Worm (Caenorhabditis elegans) whole organism, L4 larva: Measurements from ENCODE around the gene F20B6.6.

Source experiments
- D1046.2 ChIP-seq: fragments of 200-800 bp; sonication (Bioruptor generic); IDR thresholded peaks from 2 replicates; pipeline ENCODE4 v1.3.6; 2022; ENCODE audit warnings: missing genetic modification characterization, missing compliant biosample characterization
- F37D6.2 ChIP-seq: sonication (generic microtip); optimal IDR thresholded peaks from 2 replicates; lab custom pipeline; 2016; ENCODE audit warnings: mild to moderate bottlenecking, missing genetic modification characterization, missing compliant biosample characterization
- F49E8.2 ChIP-seq: sonication (generic microtip); optimal IDR thresholded peaks from 2 replicates; lab custom pipeline; 2016; ENCODE audit warnings: missing compliant biosample characterization, mild to moderate bottlenecking, missing genetic modification characterization, borderline replicate concordance
- Y5F2A.4 ChIP-seq: fragments of 200-800 bp; sonication (Bioruptor generic); optimal IDR thresholded peaks from 2 replicates; lab custom pipeline; 2018; ENCODE audit warnings: mild to moderate bottlenecking, missing genetic modification characterization, missing compliant biosample characterization
- Y75B8A.6 ChIP-seq: fragments of 200-800 bp; sonication (Bioruptor generic); IDR thresholded peaks from 2 replicates; pipeline ENCODE4 v1.3.6; 2022; ENCODE audit warnings: missing genetic modification reagents, missing genetic modification characterization, missing compliant biosample characterization
- ZK337.2 ChIP-seq: fragments of 200-800 bp; sonication (Bioruptor generic); IDR thresholded peaks from 2 replicates; pipeline ENCODE4 v1.3.6; 2022; ENCODE audit warnings: missing genetic modification reagents, missing genetic modification characterization, missing compliant biosample characterization
- aha-1 ChIP-seq: fragments of 150-350 bp; peaks from one replicate; lab custom pipeline; 2014; ENCODE audit warnings: missing biosample characterization, missing genetic modification characterization
- aly-2 ChIP-seq: sonication (generic microtip); optimal IDR thresholded peaks from 2 replicates; lab custom pipeline; 2018; ENCODE audit warnings: missing biosample characterization, missing genetic modification characterization
- ceh-32 ChIP-seq: sonication (generic microtip); optimal IDR thresholded peaks from 2 replicates; lab custom pipeline; 2016; ENCODE audit warnings: mild to moderate bottlenecking, missing genetic modification characterization, missing compliant biosample characterization; ENCODE audit not compliant: poor library complexity
- ceh-82 ChIP-seq: sonication (generic microtip); optimal IDR thresholded peaks from 2 replicates; lab custom pipeline; 2017; ENCODE audit warnings: missing biosample characterization, missing genetic modification characterization
- daf-12 ChIP-seq: fragments of 150-350 bp; optimal IDR thresholded peaks from 2 replicates; lab custom pipeline; 2014; ENCODE audit warnings: missing biosample characterization, missing genetic modification reagents, missing genetic modification characterization
- daf-16 ChIP-seq, 3 experiments: sonication (generic microtip); optimal IDR thresholded peaks; 2 replicates each; lab custom pipeline; 2016 to 2017; ENCODE audit warnings: missing genetic modification characterization in 3 of 3, missing genetic modification reagents in 3 of 3, mild to moderate bottlenecking in 2 of 3, missing compliant biosample characterization in 2 of 3, missing biosample characterization in 1 of 3, moderate library complexity in 1 of 3
- dmd-6 ChIP-seq: fragments of 200-800 bp; sonication (Bioruptor generic); IDR thresholded peaks from 2 replicates; pipeline ENCODE4 v1.3.6; 2022; ENCODE audit warnings: missing genetic modification reagents, missing genetic modification characterization, missing compliant biosample characterization
- duxl-1 ChIP-seq: sonication (generic microtip); optimal IDR thresholded peaks from 2 replicates; lab custom pipeline; 2016; ENCODE audit warnings: mild to moderate bottlenecking, missing genetic modification characterization, moderate library complexity, missing compliant biosample characterization; ENCODE audit not compliant: poor library complexity
- dve-1 ChIP-seq: sonication (generic microtip); optimal IDR thresholded peaks from 2 replicates; lab custom pipeline; 2017; ENCODE audit warnings: antibody characterized with exemption, mild to moderate bottlenecking, missing genetic modification characterization, missing compliant biosample characterization; ENCODE audit not compliant: insufficient read depth
- egl-27 ChIP-seq: sonication (generic microtip); optimal IDR thresholded peaks from 3 replicates; lab custom pipeline; 2017; ENCODE audit warnings: missing biosample characterization, missing genetic modification reagents, missing genetic modification characterization
- fkh-10 ChIP-seq: fragments of 150-350 bp; optimal IDR thresholded peaks from 2 replicates; lab custom pipeline; 2014; ENCODE audit warnings: missing biosample characterization, missing genetic modification reagents, missing genetic modification characterization
- fos-1 ChIP-seq: fragments of 150-350 bp; optimal IDR thresholded peaks from 2 replicates; lab custom pipeline; 2014; ENCODE audit warnings: missing biosample characterization, missing genetic modification characterization
- hif-1 ChIP-seq, 2 experiments: sonication (generic microtip); optimal IDR thresholded peaks; 2 replicates each; lab custom pipeline; 2016 to 2017; ENCODE audit warnings: missing compliant biosample characterization in 2 of 2, missing genetic modification characterization in 2 of 2, missing genetic modification reagents in 2 of 2, missing genotype in 2 of 2, mild to moderate bottlenecking in 1 of 2
- hlh-11 ChIP-seq: fragments of 200-800 bp; sonication (Bioruptor generic); optimal IDR thresholded peaks from 2 replicates; lab custom pipeline; 2018; ENCODE audit warnings: mild to moderate bottlenecking, missing genetic modification characterization, missing compliant biosample characterization
- hlh-30 ChIP-seq: sonication (generic microtip); optimal IDR thresholded peaks from 2 replicates; lab custom pipeline; 2017; ENCODE audit warnings: antibody characterized with exemption, mild to moderate bottlenecking, missing genetic modification characterization, missing compliant biosample characterization; ENCODE audit not compliant: insufficient read depth
- lin-13 ChIP-seq: fragments of 150-350 bp; optimal IDR thresholded peaks from 2 replicates; lab custom pipeline; 2014; ENCODE audit warnings: missing biosample characterization, missing genetic modification reagents, missing genetic modification characterization
- lin-38 ChIP-seq: fragments of 200-800 bp; sonication (Bioruptor generic); IDR thresholded peaks from 2 replicates; pipeline ENCODE4 v1.3.6; 2022; ENCODE audit warnings: missing genetic modification reagents, missing genetic modification characterization, missing compliant biosample characterization
- lin-39 ChIP-seq: fragments of 150-350 bp; optimal IDR thresholded peaks from 2 replicates; lab custom pipeline; 2014; ENCODE audit warnings: missing biosample characterization, missing genetic modification reagents, missing genetic modification characterization
- lsy-2 ChIP-seq, 2 experiments: fragments of 150-350 bp in 1 of 2; sonication (generic microtip) in 1 of 2; optimal IDR thresholded peaks; 2 replicates each; lab custom pipeline; 2014 to 2017; ENCODE audit warnings: missing biosample characterization in 2 of 2, missing genetic modification characterization in 2 of 2
- mdl-1 ChIP-seq, 2 experiments: fragments of 150-350 bp in 1 of 2; sonication (generic microtip) in 1 of 2; optimal IDR thresholded peaks; 2 replicates each; lab custom pipeline; 2014 to 2017; ENCODE audit warnings: missing biosample characterization in 2 of 2, missing genetic modification characterization in 2 of 2
- mdt-29 ChIP-seq: fragments of 200-800 bp; sonication (Bioruptor generic); IDR thresholded peaks from 2 replicates; pipeline ENCODE4 v1.3.6; 2022; ENCODE audit warnings: missing genetic modification reagents, missing genetic modification characterization, missing compliant biosample characterization
- mep-1 ChIP-seq: fragments of 150-350 bp; sonication (generic microtip); optimal IDR thresholded peaks from 3 replicates; lab custom pipeline; 2014; ENCODE audit warnings: missing biosample characterization, missing genetic modification characterization
- mxl-2 ChIP-seq: fragments of 200-800 bp; sonication (Bioruptor generic); conservative IDR thresholded peaks from 2 replicates; pipeline ENCODE4 v1.3.6; 2022; ENCODE audit warnings: missing genetic modification reagents, missing genetic modification characterization, missing compliant biosample characterization
- mxl-3 ChIP-seq: fragments of 200-800 bp; sonication (Bioruptor generic); optimal IDR thresholded peaks from 2 replicates; lab custom pipeline; 2018; ENCODE audit warnings: mild to moderate bottlenecking, missing genetic modification characterization, missing compliant biosample characterization
- nhr-11 ChIP-seq: fragments of 150-350 bp; optimal IDR thresholded peaks from 2 replicates; lab custom pipeline; 2014; ENCODE audit warnings: missing biosample characterization, missing genetic modification characterization
- nhr-28 ChIP-seq: fragments of 150-350 bp; optimal IDR thresholded peaks from 2 replicates; lab custom pipeline; 2014; ENCODE audit warnings: missing biosample characterization, missing genetic modification characterization
- nhr-42 ChIP-seq: fragments of 200-800 bp; sonication (Bioruptor generic); IDR thresholded peaks from 2 replicates; pipeline ENCODE4 v1.3.6; 2022; ENCODE audit warnings: missing genetic modification characterization, missing compliant biosample characterization
- nhr-48 ChIP-seq: sonication (generic microtip); optimal IDR thresholded peaks from 2 replicates; lab custom pipeline; 2016; ENCODE audit warnings: mild to moderate bottlenecking, missing genetic modification characterization, missing compliant biosample characterization
- nhr-77 ChIP-seq: fragments of 150-350 bp; optimal IDR thresholded peaks from 2 replicates; lab custom pipeline; 2014; ENCODE audit warnings: missing biosample characterization, missing genetic modification characterization
- php-3 ChIP-seq: fragments of 200-800 bp; sonication (Bioruptor generic); IDR thresholded peaks from 2 replicates; pipeline ENCODE4 v1.3.6; 2022; ENCODE audit warnings: missing genetic modification reagents, missing genetic modification characterization, missing compliant biosample characterization
- pqm-1 ChIP-seq: sonication (generic microtip); optimal IDR thresholded peaks from 2 replicates; lab custom pipeline; 2017; ENCODE audit warnings: missing biosample characterization, missing genetic modification characterization
- rbr-2 ChIP-seq: sonication (generic microtip); optimal IDR thresholded peaks from 2 replicates; lab custom pipeline; 2016; ENCODE audit warnings: missing genotype, missing genetic modification characterization, missing compliant biosample characterization
- saeg-2 ChIP-seq: fragments of 200-800 bp; sonication (Bioruptor generic); IDR thresholded peaks from 2 replicates; pipeline ENCODE4 v1.3.6; 2022; ENCODE audit warnings: missing genetic modification reagents, missing genetic modification characterization, missing compliant biosample characterization
- sdz-12 ChIP-seq: fragments of 200-800 bp; sonication (Bioruptor generic); optimal IDR thresholded peaks from 2 replicates; lab custom pipeline; 2018; ENCODE audit warnings: mild to moderate bottlenecking, missing genetic modification characterization, missing compliant biosample characterization
- skn-1 ChIP-seq: fragments of 150-350 bp; optimal IDR thresholded peaks from 2 replicates; lab custom pipeline; 2014; ENCODE audit warnings: missing biosample characterization, missing genetic modification characterization
- snpc-1.2 ChIP-seq: fragments of 200-800 bp; sonication (Bioruptor generic); IDR thresholded peaks from 2 replicates; pipeline ENCODE4 v1.3.6; 2022; ENCODE audit warnings: missing genetic modification reagents, missing genetic modification characterization, missing compliant biosample characterization
- tag-97 ChIP-seq: fragments of 200-800 bp; sonication (Bioruptor generic); IDR thresholded peaks from 2 replicates; pipeline ENCODE4 v1.3.6; 2022; ENCODE audit warnings: missing genetic modification characterization, missing compliant biosample characterization
- tra-1 ChIP-seq: fragments of 200-800 bp; sonication (Bioruptor generic); IDR thresholded peaks from 2 replicates; pipeline ENCODE4 v1.3.6; 2022; ENCODE audit warnings: missing genetic modification reagents, missing genetic modification characterization, missing compliant biosample characterization
- unc-62 ChIP-seq, 3 experiments: fragments of 150-350 bp in 1 of 3; sonication (generic microtip); optimal IDR thresholded peaks in 2 of 3; peaks in 1 of 3; 1 replicate in 1 of 3; 2 replicates in 2 of 3; lab custom pipeline; 2014 to 2017; ENCODE audit warnings: missing biosample characterization in 3 of 3, missing genetic modification characterization in 3 of 3, missing genetic modification reagents in 3 of 3, missing genotype in 1 of 3
- zip-11 ChIP-seq: fragments of 200-800 bp; sonication (Bioruptor generic); IDR thresholded peaks from 2 replicates; pipeline ENCODE4 v1.3.6; 2022; ENCODE audit warnings: missing genetic modification characterization, missing compliant biosample characterization

F20B6.6 gene

DNA sequence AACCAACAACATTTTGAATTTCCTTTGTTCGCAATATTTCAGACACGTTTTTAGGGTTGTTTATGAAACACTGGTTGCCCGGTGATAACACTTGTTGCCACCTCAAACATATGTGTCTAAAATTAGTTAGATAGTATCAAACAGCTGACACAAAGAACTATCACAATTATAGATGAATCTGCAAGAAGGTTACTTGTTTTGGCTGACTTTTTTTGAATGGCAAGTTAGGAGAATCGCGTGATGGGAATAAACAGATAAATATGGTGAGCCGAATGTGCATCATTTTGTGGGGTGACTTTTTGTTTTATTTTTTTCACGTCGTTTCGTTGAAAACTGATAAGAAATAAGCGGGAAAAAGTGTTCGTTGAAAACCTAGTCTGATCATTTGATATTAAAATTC, 43.1 kb upstream of the F20B6.6 start:
- TF ChIP-seq duxl-1 = no peak
- TF ChIP-seq hlh-11 (tag; lab: Kevin White, UChicago) = peak; percentile 73
- no peak for TF ChIP-seq egl-27 (tag; lab: Kevin White, UChicago)
- no peak for TF ChIP-seq rbr-2 (tag; lab: Kevin White, UChicago)
- TF ChIP-seq F37D6.2 (tag; lab: Kevin White, UChicago) = no peak
- TF ChIP-seq aha-1 = peak; percentile 92
- TF ChIP-seq snpc-1.2 (GFP tag; lab: Robert Waterston, UW) = no peak
- 0 out of 2 replicates have a peak, but pooled peaks have one; percentile 51 for TF ChIP-seq tra-1 (GFP tag; lab: Robert Waterston, UW)
- peak; percentile 36 for TF ChIP-seq hlh-30 (tag; lab: Kevin White, UChicago)
- no peak for TF ChIP-seq daf-12 (tag; lab: Kevin White, UChicago)
- TF ChIP-seq dmd-6 (GFP tag; lab: Robert Waterston, UW) = peak; percentile 75
- peak; percentile 36 for TF ChIP-seq nhr-28 (tag; lab: Kevin White, UChicago)
- no peak for TF ChIP-seq Y5F2A.4 (GFP tag; lab: Kevin White, UChicago)
- TF ChIP-seq lin-13 = no peak
- no peak for TF ChIP-seq saeg-2 (GFP tag; lab: Robert Waterston, UW)
- TF ChIP-seq lin-39 (tag; lab: Kevin White, UChicago) = no peak
- TF ChIP-seq aly-2 (tag; lab: Kevin White, UChicago) = no peak
- TF ChIP-seq mxl-3 = peak; percentile 3
- TF ChIP-seq mxl-2 (GFP tag; lab: Robert Waterston, UW) = no peak
- no peak for TF ChIP-seq D1046.2
- TF ChIP-seq skn-1 (tag; lab: Kevin White, UChicago) = no peak
- peak; percentile 84 for TF ChIP-seq dve-1 (tag; lab: Kevin White, UChicago)
- TF ChIP-seq F49E8.2 (tag; lab: Kevin White, UChicago) = no peak
- peak; percentile 43; the same call in 1 of the 2 replicates for TF ChIP-seq php-3 (GFP tag; lab: Robert Waterston, UW)
- TF ChIP-seq hif-1 (tag; optimal IDR thresholded peaks at IDR 0.05; lab: Kevin White, UChicago) = no peak
- TF ChIP-seq mep-1 (tag; lab: Kevin White, UChicago) = peak; percentile 37
- TF ChIP-seq unc-62 (GFP tag; optimal IDR thresholded peaks at IDR 0.05 in 1 of 2; lab: Kevin White, UChicago) = no peak
- TF ChIP-seq unc-62 (tag; optimal IDR thresholded peaks at IDR 0.05; lab: Kevin White, UChicago) = no peak
- TF ChIP-seq daf-16 (GFP tag; optimal IDR thresholded peaks at IDR 0.05; lab: Kevin White, UChicago) = peak in 1 of 2 experiments; percentile 3
- TF ChIP-seq daf-16 (tag; optimal IDR thresholded peaks at IDR 0.05; lab: Kevin White, UChicago) = peak; percentile 99
- TF ChIP-seq nhr-42 (GFP tag; lab: Robert Waterston, UW) = no peak
- no peak for TF ChIP-seq ceh-32 (tag; lab: Kevin White, UChicago)
- TF ChIP-seq fos-1 (tag; lab: Kevin White, UChicago) = no peak
- TF ChIP-seq zip-11 (GFP tag; lab: Robert Waterston, UW) = no peak
- no peak for TF ChIP-seq ZK337.2 (GFP tag; lab: Robert Waterston, UW)
- TF ChIP-seq mdt-29 = peak; percentile 76
- TF ChIP-seq pqm-1 (tag; lab: Kevin White, UChicago) = peak; percentile 62
- TF ChIP-seq ceh-82 (tag; lab: Kevin White, UChicago) = no peak
- peak in 1 of 2 experiments; percentile 0 for TF ChIP-seq lsy-2 (tag; optimal IDR thresholded peaks at IDR 0.05; lab: Kevin White, UChicago)

DNA sequence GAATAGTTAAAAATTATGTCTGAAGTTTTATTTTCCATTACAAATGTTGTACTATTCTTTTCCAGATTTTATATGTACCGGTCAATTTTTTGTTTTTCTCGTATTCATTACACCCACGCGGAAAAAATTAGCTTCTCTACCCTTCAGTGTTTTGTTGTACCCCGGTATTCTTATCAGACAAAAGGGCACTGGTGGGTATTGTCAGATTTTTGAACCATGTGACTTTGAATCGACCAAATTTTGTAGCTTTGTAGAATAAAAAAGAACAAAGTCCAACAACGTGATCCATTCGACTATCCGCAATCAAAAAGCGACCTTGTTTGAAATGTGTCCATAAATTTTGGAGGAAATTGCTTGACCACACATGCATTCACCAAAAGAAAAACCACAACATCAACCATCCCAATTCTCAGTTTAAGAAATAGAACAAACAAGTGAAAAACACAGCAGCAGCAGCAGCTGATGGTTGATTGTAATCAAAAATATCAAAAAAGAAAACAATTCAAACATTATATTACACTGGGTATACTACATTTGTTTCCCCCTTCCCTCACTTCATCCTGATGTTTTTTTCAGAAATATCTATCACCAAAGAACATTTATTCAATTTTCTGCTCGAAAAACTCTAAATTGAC, 42.6 kb upstream of the F20B6.6 start:
- peak in 1 of 2 experiments; percentile 78 for TF ChIP-seq unc-62 (GFP tag; optimal IDR thresholded peaks at IDR 0.05 in 1 of 2; lab: Kevin White, UChicago)
- TF ChIP-seq unc-62 (tag; optimal IDR thresholded peaks at IDR 0.05; lab: Kevin White, UChicago) = no peak
- TF ChIP-seq lin-38 = no peak
- TF ChIP-seq hlh-30 (tag; lab: Kevin White, UChicago) = peak; percentile 68
- no peak for TF ChIP-seq sdz-12 (GFP tag; lab: Kevin White, UChicago)
- TF ChIP-seq mep-1 (tag; lab: Kevin White, UChicago) = peak; percentile 13
- peak; percentile 71 for TF ChIP-seq nhr-28 (tag; lab: Kevin White, UChicago)
- no peak for TF ChIP-seq saeg-2 (GFP tag; lab: Robert Waterston, UW)
- peak; percentile 48 for TF ChIP-seq nhr-77 (tag; lab: Kevin White, UChicago)
- peak; percentile 25 for TF ChIP-seq hlh-11 (tag; lab: Kevin White, UChicago)
- no peak for TF ChIP-seq fkh-10 (GFP tag; lab: Kevin White, UChicago)
- TF ChIP-seq Y75B8A.6 (GFP tag; lab: Robert Waterston, UW) = no peak
- TF ChIP-seq nhr-11 (tag; lab: Kevin White, UChicago) = peak; percentile 2
- TF ChIP-seq tag-97 (GFP tag; lab: Robert Waterston, UW) = no peak
- TF ChIP-seq dmd-6 (GFP tag; lab: Robert Waterston, UW) = peak; percentile 15; the same call in 1 of the 2 replicates
- TF ChIP-seq daf-16 (GFP tag; optimal IDR thresholded peaks at IDR 0.05; lab: Kevin White, UChicago) = peak in 1 of 2 experiments; percentile 85
- TF ChIP-seq daf-16 (tag; optimal IDR thresholded peaks at IDR 0.05; lab: Kevin White, UChicago) = peak; percentile 71
- peak in 1 of 2 experiments; percentile 64 for TF ChIP-seq mdl-1 (tag; optimal IDR thresholded peaks at IDR 0.05; lab: Kevin White, UChicago)
- TF ChIP-seq dve-1 (tag; lab: Kevin White, UChicago) = peak; percentile 77
- peak; percentile 43 for TF ChIP-seq nhr-48 (tag; lab: Kevin White, UChicago)
- peak; percentile 50; the same call in 1 of the 2 replicates for TF ChIP-seq mdt-29
- no peak for TF ChIP-seq skn-1 (tag; lab: Kevin White, UChicago)
